Worm (Caenorhabditis elegans) whole organism, mixed stage, embryonic: ENCODE data around the gene B0286.1.
A peak's percentile ranks its signal among the peaks of the same experiment; 100 is the strongest.

Experiments used
- M03D4.4 ChIP-seq: sonication (generic microtip); optimal IDR thresholded peaks from 2 replicates; lab custom pipeline; 2017; ENCODE audit warnings: mild to moderate bottlenecking, missing genetic modification characterization, missing compliant biosample characterization
- bed-3 ChIP-seq: fragments of 200-800 bp; sonication (Bioruptor generic); optimal IDR thresholded peaks from 3 replicates; lab custom pipeline; 2018; ENCODE audit warnings: mild to moderate bottlenecking, missing genetic modification characterization, moderate library complexity, missing compliant biosample characterization
- blmp-1 ChIP-seq: fragments of 150-350 bp; optimal IDR thresholded peaks from 2 replicates; lab custom pipeline; 2014; ENCODE audit warnings: missing biosample characterization, missing genetic modification characterization
- ceh-39 ChIP-seq: fragments of 150-350 bp; optimal IDR thresholded peaks from 2 replicates; lab custom pipeline; 2014; ENCODE audit warnings: missing biosample characterization, missing genetic modification characterization
- ceh-43 ChIP-seq: fragments of 200-800 bp; sonication (Bioruptor generic); optimal IDR thresholded peaks from 2 replicates; lab custom pipeline; 2018; ENCODE audit warnings: mild to moderate bottlenecking, missing genetic modification characterization, moderate library complexity, missing compliant biosample characterization
- ceh-83 ChIP-seq: fragments of 200-800 bp; sonication (Bioruptor generic); optimal IDR thresholded peaks from 2 replicates; lab custom pipeline; 2018; ENCODE audit warnings: mild to moderate bottlenecking, missing genetic modification characterization, missing compliant biosample characterization
- ces-1 ChIP-seq: fragments of 150-350 bp; optimal IDR thresholded peaks from 2 replicates; lab custom pipeline; 2014; ENCODE audit warnings: missing biosample characterization, missing genetic modification reagents, missing genetic modification characterization
- cnd-1 ChIP-seq: fragments of 200-800 bp; sonication (Bioruptor generic); optimal IDR thresholded peaks from 2 replicates; lab custom pipeline; 2018; ENCODE audit warnings: mild to moderate bottlenecking, missing genetic modification characterization, missing compliant biosample characterization
- drap-1 ChIP-seq: fragments of 200-800 bp; sonication (Bioruptor generic); optimal IDR thresholded peaks from 3 replicates; lab custom pipeline; 2018; ENCODE audit warnings: mild to moderate bottlenecking, missing genetic modification characterization, missing compliant biosample characterization
- elt-1 ChIP-seq: sonication (generic microtip); optimal IDR thresholded peaks from 2 replicates; lab custom pipeline; 2017; ENCODE audit warnings: missing genetic modification characterization, mild to moderate bottlenecking, missing compliant biosample characterization, antibody characterized with exemption, moderate library complexity, borderline replicate concordance; ENCODE audit not compliant: insufficient read depth
- elt-3 ChIP-seq: fragments of 150-350 bp; optimal IDR thresholded peaks from 2 replicates; lab custom pipeline; 2014; ENCODE audit warnings: missing biosample characterization, missing genetic modification characterization
- flh-1 ChIP-seq: fragments of 200-800 bp; sonication (Bioruptor generic); optimal IDR thresholded peaks from 2 replicates; lab custom pipeline; 2018; ENCODE audit warnings: mild to moderate bottlenecking, missing genetic modification characterization, moderate library complexity, missing compliant biosample characterization
- ham-2 ChIP-seq: fragments of 200-800 bp; sonication (Bioruptor generic); optimal IDR thresholded peaks from 2 replicates; lab custom pipeline; 2018; ENCODE audit warnings: mild to moderate bottlenecking, missing genetic modification characterization, missing compliant biosample characterization
- hlh-1 ChIP-seq: fragments of 150-350 bp; optimal IDR thresholded peaks from 2 replicates; lab custom pipeline; 2014; ENCODE audit warnings: missing biosample characterization, missing genetic modification reagents, missing genetic modification characterization
- lin-13 ChIP-seq: fragments of 150-350 bp; optimal IDR thresholded peaks from 2 replicates; lab custom pipeline; 2014; ENCODE audit warnings: missing biosample characterization, missing genetic modification characterization
- lin-32 ChIP-seq: fragments of 200-800 bp; sonication (Bioruptor generic); optimal IDR thresholded peaks from 2 replicates; lab custom pipeline; 2018; ENCODE audit warnings: mild to moderate bottlenecking, missing genetic modification characterization, missing compliant biosample characterization
- lsy-2 ChIP-seq: fragments of 150-350 bp; optimal IDR thresholded peaks from 2 replicates; lab custom pipeline; 2014; ENCODE audit warnings: missing biosample characterization, missing genetic modification characterization
- mab-5 ChIP-seq: fragments of 150-350 bp; optimal IDR thresholded peaks from 2 replicates; lab custom pipeline; 2014; ENCODE audit warnings: missing biosample characterization, missing genetic modification characterization
- mep-1 ChIP-seq: fragments of 150-350 bp; optimal IDR thresholded peaks from 2 replicates; lab custom pipeline; 2017; ENCODE audit warnings: missing biosample characterization, missing genetic modification reagents, missing genetic modification characterization, inconsistent platforms
- mls-2 ChIP-seq: sonication (generic microtip); optimal IDR thresholded peaks from 2 replicates; lab custom pipeline; 2016; ENCODE audit warnings: mild to moderate bottlenecking, missing genetic modification characterization, moderate library complexity, missing compliant biosample characterization
- nhr-12 ChIP-seq: fragments of 150-350 bp; optimal IDR thresholded peaks from 2 replicates; lab custom pipeline; 2014; ENCODE audit warnings: missing biosample characterization, missing genetic modification characterization
- nhr-2 ChIP-seq: fragments of 150-350 bp; optimal IDR thresholded peaks from 2 replicates; lab custom pipeline; 2014; ENCODE audit warnings: missing biosample characterization, missing genetic modification characterization
- nhr-237 ChIP-seq: fragments of 150-350 bp; optimal IDR thresholded peaks from 2 replicates; lab custom pipeline; 2014; ENCODE audit warnings: missing biosample characterization, missing genetic modification characterization
- nhr-28 ChIP-seq: fragments of 150-350 bp; optimal IDR thresholded peaks from 2 replicates; lab custom pipeline; 2014; ENCODE audit warnings: missing biosample characterization, missing genetic modification characterization
- nhr-76 ChIP-seq: sonication (generic microtip); optimal IDR thresholded peaks from 2 replicates; lab custom pipeline; 2017; ENCODE audit warnings: missing biosample characterization, missing genetic modification characterization
- pha-4 ChIP-seq: fragments of 150-350 bp; optimal IDR thresholded peaks from 2 replicates; lab custom pipeline; 2018; ENCODE audit warnings: missing biosample characterization, missing genetic modification reagents, missing genetic modification characterization
- sem-2 ChIP-seq: fragments of 200-800 bp; sonication (Bioruptor generic); optimal IDR thresholded peaks from 2 replicates; lab custom pipeline; 2018; ENCODE audit warnings: mild to moderate bottlenecking, missing genetic modification characterization, missing compliant biosample characterization
- snpc-4 ChIP-seq: fragments of 150-350 bp; optimal IDR thresholded peaks from 2 replicates; lab custom pipeline; 2014; ENCODE audit warnings: missing biosample characterization, missing genetic modification characterization
- sptf-1 ChIP-seq: sonication (generic microtip); optimal IDR thresholded peaks from 2 replicates; lab custom pipeline; 2017; ENCODE audit warnings: mild to moderate bottlenecking, missing genetic modification characterization, moderate library complexity, missing compliant biosample characterization
- tbx-8 ChIP-seq: fragments of 200-800 bp; sonication (Bioruptor generic); optimal IDR thresholded peaks from 2 replicates; lab custom pipeline; 2018; ENCODE audit warnings: mild to moderate bottlenecking, missing genetic modification characterization, moderate library complexity, missing compliant biosample characterization
- unc-120 ChIP-seq: sonication (generic microtip); optimal IDR thresholded peaks from 2 replicates; lab custom pipeline; 2017; ENCODE audit warnings: missing genetic modification characterization, missing compliant biosample characterization; ENCODE audit not compliant: poor library complexity, severe bottlenecking
- unc-39 ChIP-seq: fragments of 150-350 bp; optimal IDR thresholded peaks from 2 replicates; lab custom pipeline; 2014; ENCODE audit warnings: missing biosample characterization, missing genetic modification characterization
- unc-62 ChIP-seq: fragments of 150-350 bp; optimal IDR thresholded peaks from 2 replicates; lab custom pipeline; 2014; ENCODE audit warnings: missing biosample characterization, missing genetic modification reagents, missing genetic modification characterization
- zip-8 ChIP-seq: fragments of 150-350 bp; optimal IDR thresholded peaks from 2 replicates; lab custom pipeline; 2014; ENCODE audit warnings: missing biosample characterization, missing genetic modification characterization
- ztf-11 ChIP-seq: fragments of 150-350 bp; optimal IDR thresholded peaks from 2 replicates; lab custom pipeline; 2014; ENCODE audit warnings: missing biosample characterization, missing genetic modification characterization

B0286.1 gene

DNA sequence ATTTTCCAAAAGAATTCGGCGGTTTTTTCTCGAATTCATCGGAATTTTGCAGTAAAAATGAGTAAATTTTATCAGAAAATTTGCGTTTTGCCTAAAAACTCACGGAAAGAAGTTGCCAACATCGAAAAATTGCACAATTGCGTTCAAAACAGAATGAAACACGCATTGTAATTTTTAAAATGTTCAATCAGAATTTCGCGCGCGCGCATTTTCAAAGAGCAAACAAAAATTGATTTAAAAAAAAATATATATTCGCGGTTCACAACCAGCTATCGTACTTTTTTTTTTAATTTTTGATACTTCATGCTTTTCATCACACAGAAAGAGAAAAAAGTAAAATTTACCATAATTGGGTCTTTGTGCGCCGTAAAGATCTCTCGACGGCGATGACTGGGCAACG lies 3.4 kb upstream of the B0286.1 start:
- TF ChIP-seq ceh-83 (GFP tag; lab: Kevin White, UChicago) = no peak
- TF ChIP-seq nhr-28 (tag; lab: Kevin White, UChicago) = no peak
- TF ChIP-seq elt-1 = no peak
- no peak for TF ChIP-seq ceh-43 (GFP tag; lab: Kevin White, UChicago)
- no peak for TF ChIP-seq nhr-2 (tag; lab: Kevin White, UChicago)
- no peak for TF ChIP-seq ces-1 (GFP tag; lab: Kevin White, UChicago)
- TF ChIP-seq bed-3 (GFP tag; lab: Kevin White, UChicago) = no peak
- no peak for TF ChIP-seq cnd-1 (tag; lab: Kevin White, UChicago)
- TF ChIP-seq mls-2 (tag; lab: Kevin White, UChicago) = no peak
- TF ChIP-seq nhr-12 (tag; lab: Kevin White, UChicago) = no peak
- no peak for TF ChIP-seq lin-32 (GFP tag; lab: Kevin White, UChicago)
- no peak for TF ChIP-seq sptf-1 (tag; lab: Kevin White, UChicago)
- TF ChIP-seq lin-13 (tag; lab: Kevin White, UChicago) = no peak
- TF ChIP-seq unc-62 = no peak
- TF ChIP-seq lsy-2 (tag; lab: Kevin White, UChicago) = no peak

DNA sequence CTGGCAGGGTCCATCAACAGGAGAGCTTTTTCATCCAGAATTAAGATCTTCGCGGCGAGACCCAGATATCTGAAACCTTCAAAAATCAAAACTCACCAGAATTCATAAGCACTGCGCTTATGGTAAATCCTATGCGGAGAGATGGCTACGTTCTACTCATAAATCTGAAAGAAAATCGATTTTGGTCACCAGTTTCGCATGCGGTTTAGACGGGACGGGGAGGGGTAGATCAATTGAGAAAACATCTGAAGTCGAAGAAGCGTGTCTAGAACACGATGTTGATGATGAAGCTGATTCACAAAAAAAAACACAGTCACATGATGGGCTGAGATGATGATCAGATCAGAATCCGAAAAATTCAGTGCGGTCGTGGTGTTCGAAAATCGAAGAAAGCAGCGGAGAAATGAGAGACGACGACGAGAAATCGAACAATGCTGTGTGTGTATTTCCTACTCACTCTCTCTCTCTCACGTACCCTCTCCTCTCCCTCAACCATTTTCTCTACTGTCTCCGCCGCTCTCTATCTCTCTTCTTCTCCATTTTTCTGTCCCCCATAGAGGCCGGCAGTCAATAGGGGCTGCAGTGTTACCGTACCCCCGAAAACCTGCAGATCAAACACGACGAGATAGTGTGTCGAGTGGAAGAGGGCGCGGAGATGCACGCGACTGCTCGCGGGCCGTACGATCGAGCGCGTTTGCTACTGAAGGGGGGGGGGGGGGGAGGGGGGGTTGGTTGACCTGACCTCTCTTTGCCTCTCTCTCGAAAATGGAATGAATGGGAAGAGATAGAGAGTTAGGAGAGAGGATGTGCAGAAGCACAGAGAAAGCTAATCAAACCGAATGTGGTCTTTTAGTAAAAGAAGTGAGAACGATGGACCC lies 1.8 kb upstream of the B0286.1 start, which contains the start of gene ntl-2:
Gene ntl-2, minus strand, starts transcription at position 171 of the 878 bp plus-strand sequence.
- TF ChIP-seq sptf-1 (tag; lab: Kevin White, UChicago) (peak; percentile 95), drap-1 (GFP tag; lab: Kevin White, UChicago) (peak; percentile 93), nhr-76 (tag; lab: Kevin White, UChicago) (no peak), ceh-43 (GFP tag; lab: Kevin White, UChicago) (peak; percentile 79), lsy-2 (tag; lab: Kevin White, UChicago) (peak; percentile 97), mep-1 (tag; lab: Kevin White, UChicago) (peak; percentile 75), mls-2 (tag; lab: Kevin White, UChicago) (peak; percentile 95), lin-32 (GFP tag; lab: Kevin White, UChicago) (peak; percentile 12), ztf-11 (tag; lab: Kevin White, UChicago) (peak; percentile 74), nhr-237 (peak; percentile 91), nhr-28 (tag; lab: Kevin White, UChicago) (no peak), snpc-4 (tag; lab: Kevin White, UChicago) (no peak), elt-3 (tag; lab: Kevin White, UChicago) (peak; percentile 77), pha-4 (tag; lab: Kevin White, UChicago) (peak; percentile 95), mab-5 (tag; lab: Kevin White, UChicago) (peak; percentile 53), hlh-1 (tag; lab: Kevin White, UChicago) (peak; percentile 78), ceh-83 (GFP tag; lab: Kevin White, UChicago) (peak; percentile 62), ham-2 (GFP tag; lab: Kevin White, UChicago) (peak; percentile 92), sem-2 (GFP tag; lab: Kevin White, UChicago) (peak; percentile 57), ceh-39 (tag; lab: Kevin White, UChicago) (peak; percentile 94), elt-1 (no peak), nhr-12 (tag; lab: Kevin White, UChicago) (no peak), zip-8 (no peak), unc-39 (tag; lab: Kevin White, UChicago) (peak; percentile 10), cnd-1 (tag; lab: Kevin White, UChicago) (peak; percentile 88), lin-13 (tag; lab: Kevin White, UChicago) (peak; percentile 95), bed-3 (GFP tag; lab: Kevin White, UChicago) (peak; percentile 49), nhr-2 (tag; lab: Kevin White, UChicago) (peak; percentile 26), unc-120 (tag; lab: Kevin White, UChicago) (peak; percentile 88), unc-62 (peak; percentile 85), M03D4.4 (peak; percentile 84), blmp-1 (tag; lab: Kevin White, UChicago) (no peak), tbx-8 (GFP tag; lab: Kevin White, UChicago) (no peak), ces-1 (GFP tag; lab: Kevin White, UChicago) (peak; percentile 85), flh-1 (GFP tag; lab: Kevin White, UChicago) (no peak)
- TF ChIP-seq, all 35 proteins: peak for 26
